Fruit fly (Drosophila melanogaster) whole organism, pupa: Measurements from ENCODE around the gene CG13028.

Experiments used
- CG34367 ChIP-seq: fragments of 200-800 bp; sonication (Bioruptor generic); optimal IDR thresholded peaks from 2 replicates; lab custom pipeline; 2018; ENCODE audit warnings: missing biosample characterization, mild to moderate bottlenecking, missing genetic modification characterization
- EcR ChIP-seq: fragments of 200-800 bp; sonication (Bioruptor generic); optimal IDR thresholded peaks from 3 replicates; lab custom pipeline; 2019; ENCODE audit warnings: missing biosample characterization, missing genetic modification characterization, mild to moderate bottlenecking, moderate library complexity, missing genetic modification reagents

DNA sequence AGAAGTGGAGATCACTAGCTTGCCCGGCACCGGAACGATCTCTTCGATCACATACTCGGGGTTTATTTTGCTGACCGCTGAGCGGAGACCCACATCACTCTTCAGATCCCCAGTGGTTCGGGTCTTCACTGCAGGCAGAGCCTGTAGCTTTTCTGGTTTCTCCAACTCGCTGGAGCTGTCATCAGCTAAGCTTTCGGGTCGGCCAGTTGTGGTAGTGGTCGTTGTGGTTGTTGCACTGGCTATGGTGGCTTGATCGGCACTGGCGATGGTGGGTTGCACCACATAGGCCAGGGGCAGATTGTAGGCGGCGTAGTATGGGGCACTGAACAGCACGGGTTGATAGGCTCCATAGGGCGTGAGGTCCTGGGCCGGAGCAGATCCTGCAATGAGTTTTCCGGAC is 7.5 kb downstream of the CG13028 start:
- TF ChIP-seq EcR (GFP tag; lab: Kevin White, UChicago): no peak
- TF ChIP-seq CG34367 (tag; lab: Kevin White, UChicago): no peak
